Worm (Caenorhabditis elegans) whole organism, L2 larva: Measurements from ENCODE around the gene rnp-7.

Experiments used
- C34F6.9 ChIP-seq: fragments of 150-350 bp; optimal IDR thresholded peaks from 2 replicates; lab custom pipeline; 2014; ENCODE audit warnings: missing biosample characterization, missing genetic modification characterization
- F13H6.1 ChIP-seq: sonication (generic microtip); optimal IDR thresholded peaks from 2 replicates; lab custom pipeline; 2016; ENCODE audit warnings: missing genetic modification characterization, missing compliant biosample characterization
- Y55F3AM.14 ChIP-seq: fragments of 200-800 bp; sonication (Bioruptor generic); optimal IDR thresholded peaks from 2 replicates; lab custom pipeline; 2018; ENCODE audit warnings: mild to moderate bottlenecking, missing genetic modification characterization, missing compliant biosample characterization
- ZK546.5 ChIP-seq: sonication (generic microtip); optimal IDR thresholded peaks from 2 replicates; lab custom pipeline; 2017; ENCODE audit warnings: missing biosample characterization, missing genetic modification characterization
- alr-1 ChIP-seq: fragments of 150-350 bp; optimal IDR thresholded peaks from 2 replicates; lab custom pipeline; 2014; ENCODE audit warnings: missing biosample characterization, missing genetic modification characterization
- aly-2 ChIP-seq: fragments of 150-350 bp; optimal IDR thresholded peaks from 2 replicates; lab custom pipeline; 2014; ENCODE audit warnings: missing biosample characterization, missing genetic modification characterization
- ama-1 ChIP-seq: fragments of 150-350 bp; optimal IDR thresholded peaks from 2 replicates; lab custom pipeline; 2018; ENCODE audit warnings: inconsistent platforms
- blmp-1 ChIP-seq: sonication (generic microtip); optimal IDR thresholded peaks from 2 replicates; lab custom pipeline; 2017; ENCODE audit warnings: missing genetic modification characterization, mild to moderate bottlenecking, missing compliant biosample characterization, antibody characterized with exemption, moderate library complexity; ENCODE audit not compliant: insufficient read depth
- ceh-82 ChIP-seq: fragments of 150-350 bp; optimal IDR thresholded peaks from 2 replicates; lab custom pipeline; 2014; ENCODE audit warnings: missing biosample characterization, missing genetic modification characterization
- crh-2 ChIP-seq: sonication (generic microtip); optimal IDR thresholded peaks from 2 replicates; lab custom pipeline; 2017; ENCODE audit warnings: missing biosample characterization, missing genetic modification characterization
- dmd-4 ChIP-seq: sonication (generic microtip); optimal IDR thresholded peaks from 2 replicates; lab custom pipeline; 2017; ENCODE audit warnings: missing biosample characterization, missing genetic modification characterization
- egl-27 ChIP-seq: sonication (generic microtip); optimal IDR thresholded peaks from 3 replicates; lab custom pipeline; 2017; ENCODE audit warnings: missing biosample characterization, missing genetic modification reagents, missing genetic modification characterization
- elt-1 ChIP-seq: fragments of 150-350 bp; optimal IDR thresholded peaks from 2 replicates; lab custom pipeline; 2014; ENCODE audit warnings: missing biosample characterization, missing genetic modification characterization
- elt-3 ChIP-seq: sonication (generic microtip); optimal IDR thresholded peaks from 2 replicates; lab custom pipeline; 2017; ENCODE audit warnings: missing biosample characterization, missing genetic modification characterization
- fos-1 ChIP-seq: fragments of 150-350 bp; optimal IDR thresholded peaks from 2 replicates; lab custom pipeline; 2014; ENCODE audit warnings: missing biosample characterization, missing genetic modification characterization
- gmeb-1 ChIP-seq: fragments of 150-350 bp; optimal IDR thresholded peaks from 2 replicates; lab custom pipeline; 2014; ENCODE audit warnings: missing biosample characterization, missing genetic modification characterization
- lin-11 ChIP-seq: fragments of 150-350 bp; sonication (generic microtip); optimal IDR thresholded peaks from 2 replicates; lab custom pipeline; 2014; ENCODE audit warnings: missing biosample characterization, missing genetic modification characterization, inconsistent platforms, mixed read lengths
- lin-13 ChIP-seq: fragments of 150-350 bp; optimal IDR thresholded peaks from 2 replicates; lab custom pipeline; 2014; ENCODE audit warnings: missing biosample characterization, missing genetic modification reagents, missing genetic modification characterization
- lsy-2 ChIP-seq, 2 experiments: fragments of 150-350 bp in 1 of 2; sonication (generic microtip) in 1 of 2; optimal IDR thresholded peaks; 2 replicates each; lab custom pipeline; 2014 to 2017; ENCODE audit warnings: missing biosample characterization in 2 of 2, missing genetic modification characterization in 2 of 2
- mab-5 ChIP-seq: fragments of 150-350 bp; optimal IDR thresholded peaks from 2 replicates; lab custom pipeline; 2014; ENCODE audit warnings: missing biosample characterization, missing genetic modification characterization
- mbf-1 ChIP-seq: sonication (generic microtip); optimal IDR thresholded peaks from 2 replicates; lab custom pipeline; 2017; ENCODE audit warnings: missing biosample characterization, missing genetic modification characterization
- mdl-1 ChIP-seq, 2 experiments: fragments of 150-350 bp in 1 of 2; sonication (generic microtip) in 1 of 2; optimal IDR thresholded peaks; 2 replicates each; lab custom pipeline; 2017; ENCODE audit warnings: missing biosample characterization in 2 of 2, missing genetic modification characterization in 2 of 2
- nhr-10 ChIP-seq: sonication (generic microtip); optimal IDR thresholded peaks from 2 replicates; lab custom pipeline; 2017; ENCODE audit warnings: missing biosample characterization, missing genetic modification characterization
- nhr-12 ChIP-seq: fragments of 150-350 bp; optimal IDR thresholded peaks from 2 replicates; lab custom pipeline; 2014; ENCODE audit warnings: missing biosample characterization, missing genetic modification characterization
- nhr-129 ChIP-seq: fragments of 150-350 bp; optimal IDR thresholded peaks from 2 replicates; lab custom pipeline; 2014; ENCODE audit warnings: missing biosample characterization, missing genetic modification characterization
- nhr-21 ChIP-seq: fragments of 150-350 bp; optimal IDR thresholded peaks from 2 replicates; lab custom pipeline; 2014; ENCODE audit warnings: missing biosample characterization, missing genetic modification characterization
- nhr-23 ChIP-seq: fragments of 150-350 bp; optimal IDR thresholded peaks from 2 replicates; lab custom pipeline; 2014; ENCODE audit warnings: missing biosample characterization, missing genetic modification reagents, missing genetic modification characterization
- nhr-237 ChIP-seq: fragments of 150-350 bp; optimal IDR thresholded peaks from 2 replicates; lab custom pipeline; 2014; ENCODE audit warnings: missing biosample characterization, missing genetic modification characterization
- nhr-25 ChIP-seq: fragments of 150-350 bp; sonication (generic microtip); optimal IDR thresholded peaks from 3 replicates; lab custom pipeline; 2014; ENCODE audit warnings: missing biosample characterization, missing genetic modification characterization
- nhr-6 ChIP-seq: fragments of 150-350 bp; optimal IDR thresholded peaks from 2 replicates; lab custom pipeline; 2014; ENCODE audit warnings: missing biosample characterization, missing genetic modification characterization
- nhr-77 ChIP-seq: fragments of 150-350 bp; optimal IDR thresholded peaks from 2 replicates; lab custom pipeline; 2014; ENCODE audit warnings: missing biosample characterization, missing genetic modification characterization
- peb-1 ChIP-seq: fragments of 150-350 bp; optimal IDR thresholded peaks from 2 replicates; lab custom pipeline; 2014; ENCODE audit warnings: missing biosample characterization, missing genetic modification characterization
- skn-1 ChIP-seq: sonication (generic microtip); optimal IDR thresholded peaks from 2 replicates; lab custom pipeline; 2017; ENCODE audit warnings: missing biosample characterization, missing genetic modification characterization
- sma-3 ChIP-seq: sonication (generic microtip); optimal IDR thresholded peaks from 2 replicates; lab custom pipeline; 2016; ENCODE audit warnings: missing genetic modification reagents, missing genetic modification characterization, missing compliant biosample characterization
- sma-9 ChIP-seq, 2 experiments: fragments of 150-350 bp in 1 of 2; sonication (generic microtip) in 1 of 2; optimal IDR thresholded peaks; 2 replicates each; lab custom pipeline; 2014 to 2016; ENCODE audit warnings: missing genetic modification characterization in 2 of 2, mild to moderate bottlenecking in 1 of 2, missing biosample characterization in 1 of 2, missing compliant biosample characterization in 1 of 2, missing genetic modification reagents in 1 of 2, moderate library complexity in 1 of 2
- snpc-4 ChIP-seq: fragments of 150-350 bp; optimal IDR thresholded peaks from 2 replicates; lab custom pipeline; 2014; ENCODE audit warnings: missing biosample characterization, missing genetic modification characterization
- unc-39 ChIP-seq: fragments of 150-350 bp; optimal IDR thresholded peaks from 2 replicates; lab custom pipeline; 2014; ENCODE audit warnings: missing biosample characterization, missing genetic modification characterization
- unc-55 ChIP-seq: fragments of 150-350 bp; sonication (generic microtip); optimal IDR thresholded peaks from 3 replicates; lab custom pipeline; 2014; ENCODE audit warnings: missing biosample characterization, missing genetic modification reagents, missing genetic modification characterization
- unc-62 ChIP-seq: fragments of 150-350 bp; optimal IDR thresholded peaks from 2 replicates; lab custom pipeline; 2014; ENCODE audit warnings: missing biosample characterization, missing genetic modification reagents, missing genetic modification characterization
- zag-1 ChIP-seq: fragments of 150-350 bp; optimal IDR thresholded peaks from 2 replicates; lab custom pipeline; 2014; ENCODE audit warnings: missing biosample characterization, missing genetic modification characterization
- ztf-1 ChIP-seq: fragments of 200-800 bp; sonication (Bioruptor generic); conservative IDR thresholded peaks from 2 replicates; pipeline ENCODE4 v1.3.6; 2022; ENCODE audit warnings: missing genetic modification characterization, missing compliant biosample characterization
- ztf-11 ChIP-seq: sonication (generic microtip); optimal IDR thresholded peaks from 2 replicates; lab custom pipeline; 2017; ENCODE audit warnings: missing biosample characterization, missing genetic modification characterization
- ztf-4 ChIP-seq: fragments of 150-350 bp; optimal IDR thresholded peaks from 2 replicates; lab custom pipeline; 2014; ENCODE audit warnings: missing biosample characterization, missing genetic modification characterization

The rnp-7 gene

ce11 chrIII:7159246-7159645, 1.7 kb downstream of the rnp-7 start:
- TF ChIP-seq unc-55 (GFP tag; lab: Kevin White, UChicago), result no peak
- TF ChIP-seq lin-13 (GFP tag; lab: Kevin White, UChicago), result no peak
- no peak for TF ChIP-seq C34F6.9
- no peak for TF ChIP-seq ceh-82 (tag; lab: Kevin White, UChicago)
- TF ChIP-seq blmp-1 (tag; lab: Kevin White, UChicago), result no peak
- no peak for TF ChIP-seq sma-3 (GFP tag; lab: Kevin White, UChicago)
- TF ChIP-seq crh-2 (tag; lab: Kevin White, UChicago), result no peak
- no peak for TF ChIP-seq elt-1 (tag; lab: Kevin White, UChicago)
- no peak for TF ChIP-seq nhr-6
- no peak for TF ChIP-seq Y55F3AM.14 (GFP tag; lab: Kevin White, UChicago)
- no peak for TF ChIP-seq ztf-4
- no peak for TF ChIP-seq dmd-4 (tag; lab: Kevin White, UChicago)
- no peak for TF ChIP-seq alr-1 (tag; lab: Kevin White, UChicago)
- TF ChIP-seq snpc-4 (tag; lab: Kevin White, UChicago), result no peak
- no peak for TF ChIP-seq zag-1 (tag; lab: Kevin White, UChicago)
- TF ChIP-seq skn-1 (tag; lab: Kevin White, UChicago), result no peak
- TF ChIP-seq ZK546.5 (tag; lab: Kevin White, UChicago), result no peak
- TF ChIP-seq lin-11 (tag; lab: Kevin White, UChicago), result no peak
- TF ChIP-seq nhr-23 (tag; lab: Kevin White, UChicago), result no peak
- no peak for TF ChIP-seq fos-1 (tag; lab: Kevin White, UChicago)

ce11 chrIII:7158709-7159108, 2.2 kb downstream of the rnp-7 start, which contains the start of gene nuo-4:
Gene nuo-4, minus strand, starts transcription at chrIII:7158809.
- TF ChIP-seq mdl-1 (tag; optimal IDR thresholded peaks at IDR 0.05; lab: Kevin White, UChicago), result no peak
- no peak for TF ChIP-seq sma-9 (GFP tag; optimal IDR thresholded peaks at IDR 0.05; lab: Kevin White, UChicago)
- TF ChIP-seq sma-9 (tag; optimal IDR thresholded peaks at IDR 0.05; lab: Kevin White, UChicago), result no peak
- no peak for TF ChIP-seq lsy-2 (tag; optimal IDR thresholded peaks at IDR 0.05; lab: Kevin White, UChicago)
- no peak for TF ChIP-seq nhr-25
- TF ChIP-seq blmp-1 (tag; lab: Kevin White, UChicago), result no peak
- no peak for TF ChIP-seq nhr-23 (tag; lab: Kevin White, UChicago)
- TF ChIP-seq crh-2 (tag; lab: Kevin White, UChicago), result no peak
- no peak for TF ChIP-seq elt-1 (tag; lab: Kevin White, UChicago)
- no peak for TF ChIP-seq nhr-10 (tag; lab: Kevin White, UChicago)
- no peak for TF ChIP-seq unc-55 (GFP tag; lab: Kevin White, UChicago)
- no peak for TF ChIP-seq nhr-12 (tag; lab: Kevin White, UChicago)
- no peak for TF ChIP-seq ztf-11 (tag; lab: Kevin White, UChicago)
- no peak for TF ChIP-seq ZK546.5 (tag; lab: Kevin White, UChicago)
- TF ChIP-seq unc-39 (tag; lab: Kevin White, UChicago), result no peak
- TF ChIP-seq ceh-82 (tag; lab: Kevin White, UChicago), result no peak
- TF ChIP-seq ztf-1 (GFP tag; lab: Robert Waterston, UW), result no peak
- TF ChIP-seq snpc-4 (tag; lab: Kevin White, UChicago), result no peak
- TF ChIP-seq nhr-21 (tag; lab: Kevin White, UChicago), result no peak
- TF ChIP-seq skn-1 (tag; lab: Kevin White, UChicago), result no peak
- no peak for TF ChIP-seq C34F6.9

ce11 chrIII:7155631-7156030, 5.3 kb downstream of the rnp-7 start:
- TF ChIP-seq unc-62 (GFP tag; lab: Kevin White, UChicago), result peak; percentile 52
- peak; percentile 92 for TF ChIP-seq ztf-4
- peak; percentile 69 for TF ChIP-seq ztf-11 (tag; lab: Kevin White, UChicago)
- TF ChIP-seq nhr-129 (tag; lab: Kevin White, UChicago), result peak; percentile 94
- no peak for TF ChIP-seq unc-39 (tag; lab: Kevin White, UChicago)
- peak; percentile 100 for TF ChIP-seq egl-27 (tag; lab: Kevin White, UChicago)
- TF ChIP-seq lsy-2 (tag; optimal IDR thresholded peaks at IDR 0.05; lab: Kevin White, UChicago), result peak; percentile 74 to 95
- peak; percentile 79 for TF ChIP-seq ama-1
- peak; percentile 89 for TF ChIP-seq unc-55 (GFP tag; lab: Kevin White, UChicago)
- TF ChIP-seq F13H6.1 (tag; lab: Kevin White, UChicago), result peak; percentile 96
- peak; percentile 93 for TF ChIP-seq zag-1 (tag; lab: Kevin White, UChicago)
- peak; percentile 78 for TF ChIP-seq fos-1 (tag; lab: Kevin White, UChicago)
- no peak for TF ChIP-seq ztf-1 (GFP tag; lab: Robert Waterston, UW)
- no peak for TF ChIP-seq nhr-237 (tag; lab: Kevin White, UChicago)
- TF ChIP-seq nhr-12 (tag; lab: Kevin White, UChicago), result no peak
- TF ChIP-seq snpc-4 (tag; lab: Kevin White, UChicago), result peak; percentile 76
- TF ChIP-seq ceh-82 (tag; lab: Kevin White, UChicago), result no peak
- TF ChIP-seq lin-13 (GFP tag; lab: Kevin White, UChicago), result peak; percentile 90
- peak; percentile 64 for TF ChIP-seq ZK546.5 (tag; lab: Kevin White, UChicago)
- TF ChIP-seq C34F6.9, result peak; percentile 97
- TF ChIP-seq sma-3 (GFP tag; lab: Kevin White, UChicago), result peak; percentile 88
- TF ChIP-seq Y55F3AM.14 (GFP tag; lab: Kevin White, UChicago), result peak; percentile 87
- peak; percentile 77 for TF ChIP-seq gmeb-1 (tag; lab: Kevin White, UChicago)
- peak; percentile 98 to 99 for TF ChIP-seq mdl-1 (tag; optimal IDR thresholded peaks at IDR 0.05; lab: Kevin White, UChicago)
- TF ChIP-seq nhr-77 (tag; lab: Kevin White, UChicago), result no peak
- no peak for TF ChIP-seq skn-1 (tag; lab: Kevin White, UChicago)
- peak; percentile 49 for TF ChIP-seq blmp-1 (tag; lab: Kevin White, UChicago)
- TF ChIP-seq lin-11 (tag; lab: Kevin White, UChicago), result peak; percentile 86
- peak; percentile 92 for TF ChIP-seq nhr-25
- TF ChIP-seq nhr-23 (tag; lab: Kevin White, UChicago), result no peak
- no peak for TF ChIP-seq mbf-1 (tag; lab: Kevin White, UChicago)
- TF ChIP-seq peb-1 (tag; lab: Kevin White, UChicago), result no peak
- peak; percentile 93 for TF ChIP-seq nhr-21 (tag; lab: Kevin White, UChicago)
- TF ChIP-seq aly-2 (tag; lab: Kevin White, UChicago), result no peak
- TF ChIP-seq dmd-4 (tag; lab: Kevin White, UChicago), result no peak
- TF ChIP-seq elt-3 (tag; lab: Kevin White, UChicago), result no peak
- TF ChIP-seq mab-5 (tag; lab: Kevin White, UChicago), result peak; percentile 84
- peak; percentile 75 for TF ChIP-seq nhr-10 (tag; lab: Kevin White, UChicago)
